Worm (Caenorhabditis elegans): Measurements from ENCODE around the gene F26F4.2.

The F26F4.2 gene

ce11 chrIII:4910956-4911355 lies at the start of gene F26F4.2:
F26F4.2 (plus strand) TSS chrIII:4911256.
- TF ChIP-seq flt-1 (GFP tag; IDR thresholded peaks at IDR 0.05) (no peak), med-1 (GFP tag; optimal IDR thresholded peaks at IDR 0.05; ENCODE audit: insufficient read depth) (no peak), ztf-23 (GFP tag; IDR thresholded peaks at IDR 0.05) (no peak), T22C8.4 (GFP tag; IDR thresholded peaks at IDR 0.05) (no peak), cog-1 (tag; optimal IDR thresholded peaks at IDR 0.05) (no peak), ref-1 (GFP tag; conservative IDR thresholded peaks at IDR 0.05) (no peak), klf-2 (GFP tag; conservative IDR thresholded peaks at IDR 0.05) (no peak), tab-1 (GFP tag; IDR thresholded peaks at IDR 0.05) (no peak), ztf-29 (GFP tag; IDR thresholded peaks at IDR 0.05) (no peak)

- TF ChIP-seq flt-1 (GFP tag; IDR thresholded peaks at IDR 0.05) (no peak), tab-1 (GFP tag; IDR thresholded peaks at IDR 0.05) (no peak), ztf-23 (GFP tag; IDR thresholded peaks at IDR 0.05) (no peak), T22C8.4 (GFP tag; IDR thresholded peaks at IDR 0.05) (no peak), ztf-29 (GFP tag; IDR thresholded peaks at IDR 0.05) (no peak), klf-2 (GFP tag; conservative IDR thresholded peaks at IDR 0.05) (no peak), ref-1 (GFP tag; conservative IDR thresholded peaks at IDR 0.05) (no peak), med-1 (GFP tag; optimal IDR thresholded peaks at IDR 0.05; ENCODE audit: insufficient read depth) (no peak), cog-1 (tag; optimal IDR thresholded peaks at IDR 0.05) (no peak)
Measured at ce11 chrIII:4861744-4862401, 49.2 kb upstream of the F26F4.2 start, which contains the start of the genes C35D10.10 and C35D10.5. C35D10.10 (minus strand) TSS chrIII:4861794. C35D10.5 (plus strand) TSS chrIII:4862351.

- TF ChIP-seq ztf-29 (GFP tag; IDR thresholded peaks at IDR 0.05) = no peak
Measured at ce11 chrIII:4863127-4863526, 47.9 kb upstream of the F26F4.2 start, which contains the start of gene coq-8. coq-8 (plus strand) TSS chrIII:4863427.

ce11 chrIII:4866762-4867161 lies 44.3 kb upstream of the F26F4.2 start, which contains the start of gene C35D10.17:
C35D10.17 (plus strand) TSS chrIII:4867062.
- TF ChIP-seq ztf-23 (GFP tag; IDR thresholded peaks at IDR 0.05) = no peak
- no peak for TF ChIP-seq med-1 (GFP tag; optimal IDR thresholded peaks at IDR 0.05; ENCODE audit: insufficient read depth)
- no peak for TF ChIP-seq T22C8.4 (GFP tag; IDR thresholded peaks at IDR 0.05)
- no peak for TF ChIP-seq cog-1 (tag; optimal IDR thresholded peaks at IDR 0.05)
- no peak for TF ChIP-seq tab-1 (GFP tag; IDR thresholded peaks at IDR 0.05)
- TF ChIP-seq ref-1 (GFP tag; conservative IDR thresholded peaks at IDR 0.05) = no peak

ce11 chrIII:4868643-4869042 lies 42.4 kb upstream of the F26F4.2 start, which contains the start of the genes msd-4 and C35D10.3:
msd-4 (minus strand) TSS chrIII:4868743.
C35D10.3 (plus strand) TSS chrIII:4868921.
- TF ChIP-seq T22C8.4 (GFP tag; IDR thresholded peaks at IDR 0.05) = no peak
- no peak for TF ChIP-seq ztf-23 (GFP tag; IDR thresholded peaks at IDR 0.05)
- no peak for TF ChIP-seq ztf-29 (GFP tag; IDR thresholded peaks at IDR 0.05)
- TF ChIP-seq flt-1 (GFP tag; IDR thresholded peaks at IDR 0.05) = no peak
- no peak for TF ChIP-seq cog-1 (tag; optimal IDR thresholded peaks at IDR 0.05)
- no peak for TF ChIP-seq med-1 (GFP tag; optimal IDR thresholded peaks at IDR 0.05; ENCODE audit: insufficient read depth)
- TF ChIP-seq klf-2 (GFP tag; conservative IDR thresholded peaks at IDR 0.05) = no peak
- no peak for TF ChIP-seq ref-1 (GFP tag; conservative IDR thresholded peaks at IDR 0.05)
- no peak for TF ChIP-seq tab-1 (GFP tag; IDR thresholded peaks at IDR 0.05)

ce11 chrIII:4870478-4870877 lies 40.6 kb upstream of the F26F4.2 start, which contains the start of gene gipc-1:
gipc-1 (plus strand) TSS chrIII:4870778.
- TF ChIP-seq ztf-23 (GFP tag; IDR thresholded peaks at IDR 0.05) (no peak), ref-1 (GFP tag; conservative IDR thresholded peaks at IDR 0.05) (no peak), T22C8.4 (GFP tag; IDR thresholded peaks at IDR 0.05) (no peak), klf-2 (GFP tag; conservative IDR thresholded peaks at IDR 0.05) (no peak), ztf-29 (GFP tag; IDR thresholded peaks at IDR 0.05) (no peak), flt-1 (GFP tag; IDR thresholded peaks at IDR 0.05) (no peak), tab-1 (GFP tag; IDR thresholded peaks at IDR 0.05) (no peak), cog-1 (tag; optimal IDR thresholded peaks at IDR 0.05) (no peak), med-1 (GFP tag; optimal IDR thresholded peaks at IDR 0.05; ENCODE audit: insufficient read depth) (no peak)

- no peak for TF ChIP-seq flt-1 (GFP tag; IDR thresholded peaks at IDR 0.05)
- TF ChIP-seq cog-1 (tag; optimal IDR thresholded peaks at IDR 0.05) = no peak
- TF ChIP-seq klf-2 (GFP tag; conservative IDR thresholded peaks at IDR 0.05) = no peak
- TF ChIP-seq tab-1 (GFP tag; IDR thresholded peaks at IDR 0.05) = no peak
- no peak for TF ChIP-seq ref-1 (GFP tag; conservative IDR thresholded peaks at IDR 0.05)
- TF ChIP-seq T22C8.4 (GFP tag; IDR thresholded peaks at IDR 0.05) = no peak
- TF ChIP-seq ztf-23 (GFP tag; IDR thresholded peaks at IDR 0.05) = no peak
- TF ChIP-seq ztf-29 (GFP tag; IDR thresholded peaks at IDR 0.05) = no peak
- TF ChIP-seq med-1 (GFP tag; optimal IDR thresholded peaks at IDR 0.05; ENCODE audit: insufficient read depth) = no peak
Measured at ce11 chrIII:4873395-4873794, 37.7 kb upstream of the F26F4.2 start.

ce11 chrIII:4874671-4875070 lies 36.4 kb upstream of the F26F4.2 start, which contains the start of gene C35D10.12:
C35D10.12 (minus strand) TSS chrIII:4874771.
- TF ChIP-seq ref-1 (GFP tag; conservative IDR thresholded peaks at IDR 0.05) (no peak), med-1 (GFP tag; optimal IDR thresholded peaks at IDR 0.05; ENCODE audit: insufficient read depth) (no peak), ztf-23 (GFP tag; IDR thresholded peaks at IDR 0.05) (no peak), flt-1 (GFP tag; IDR thresholded peaks at IDR 0.05) (no peak), ztf-29 (GFP tag; IDR thresholded peaks at IDR 0.05) (no peak)

ce11 chrIII:4875663-4876062 lies 35.4 kb upstream of the F26F4.2 start:
- TF ChIP-seq flt-1 (GFP tag; IDR thresholded peaks at IDR 0.05) (no peak), ztf-29 (GFP tag; IDR thresholded peaks at IDR 0.05) (no peak), ref-1 (GFP tag; conservative IDR thresholded peaks at IDR 0.05) (no peak), klf-2 (GFP tag; conservative IDR thresholded peaks at IDR 0.05) (no peak), cog-1 (tag; optimal IDR thresholded peaks at IDR 0.05) (no peak), ztf-23 (GFP tag; IDR thresholded peaks at IDR 0.05) (no peak), T22C8.4 (GFP tag; IDR thresholded peaks at IDR 0.05) (no peak), med-1 (GFP tag; optimal IDR thresholded peaks at IDR 0.05; ENCODE audit: insufficient read depth) (no peak), tab-1 (GFP tag; IDR thresholded peaks at IDR 0.05) (no peak)

ce11 chrIII:4878281-4878680 lies 32.8 kb upstream of the F26F4.2 start, which contains the start of the genes tost-1 and arx-6:
tost-1 (minus strand) TSS chrIII:4878311.
arx-6 (plus strand) TSS chrIII:4878658.
- TF ChIP-seq klf-2 (GFP tag; conservative IDR thresholded peaks at IDR 0.05) = no peak
- TF ChIP-seq T22C8.4 (GFP tag; IDR thresholded peaks at IDR 0.05) = 0 out of 2 replicates have a peak, but pooled peaks have one; percentile 5
- TF ChIP-seq ref-1 (GFP tag; conservative IDR thresholded peaks at IDR 0.05) = no peak
- TF ChIP-seq cog-1 (tag; optimal IDR thresholded peaks at IDR 0.05) = no peak

Measured in whole organism, midembryonic.